Comparison of ENCODE assay signal across 3 fruit fly cellular contexts in the genomic region with DNA sequence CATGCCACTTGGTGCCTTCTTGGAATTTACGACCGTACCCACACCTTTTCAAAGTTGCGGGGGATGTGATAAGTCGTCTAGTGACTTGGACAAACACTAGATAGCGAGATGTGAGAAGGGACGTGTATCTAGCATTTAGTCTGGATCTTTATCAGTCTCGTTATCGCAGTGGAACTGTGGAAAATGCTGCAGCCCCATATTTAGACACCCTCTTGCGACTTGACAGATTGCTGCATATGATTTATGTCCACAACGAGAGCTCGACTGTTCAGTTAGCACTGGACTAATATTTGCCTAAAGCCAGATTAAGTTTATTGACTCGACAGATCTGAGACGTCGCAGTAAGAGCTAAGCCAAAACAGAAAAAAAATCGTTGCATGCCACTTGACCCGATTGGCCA.
TF ChIP-seq lines count a peak whose summit lies in the region.

No protein-coding gene starts in this region.

- TF ChIP-seq CTCF in whole organism, embryonic (GFP tag; optimal IDR thresholded peaks at IDR 0.05; lab: Kevin White, UChicago), result no peak

TF ChIP-seq in whole organism, adult, 20 proteins besides CTCF, POLR2A, EP300 and RAD21:
- TF ChIP-seq cic (GFP tag; optimal IDR thresholded peaks at IDR 0.05; lab: Kevin White, UChicago), result peak; percentile 56
- TF ChIP-seq CG7045 (GFP tag; optimal IDR thresholded peaks at IDR 0.05; lab: Kevin White, UChicago), result peak; percentile 28
- TF ChIP-seq Clk (GFP tag; optimal IDR thresholded peaks at IDR 0.05; lab: Kevin White, UChicago), result no peak
- no peak for TF ChIP-seq tj (GFP tag; optimal IDR thresholded peaks at IDR 0.05; lab: Kevin White, UChicago)
- TF ChIP-seq CG14711 (tag; optimal IDR thresholded peaks at IDR 0.05; lab: Kevin White, UChicago), result peak; percentile 7
- TF ChIP-seq pad (GFP tag; optimal IDR thresholded peaks at IDR 0.05; lab: Kevin White, UChicago), result peak; percentile 21
- TF ChIP-seq CG12768 (GFP tag; optimal IDR thresholded peaks at IDR 0.05; lab: Kevin White, UChicago), result peak; percentile 45
- no peak for TF ChIP-seq CG33017 (tag; optimal IDR thresholded peaks at IDR 0.05; lab: Kevin White, UChicago)

TF ChIP-seq in whole organism, embryonic, 481 proteins besides CTCF, POLR2A, EP300 and RAD21 (continues in another document):
- no peak for TF ChIP-seq YL-1 (GFP tag; optimal IDR thresholded peaks at IDR 0.05; lab: Kevin White, UChicago)
- TF ChIP-seq Sry-β (GFP tag; optimal IDR thresholded peaks at IDR 0.05; lab: Kevin White, UChicago), result peak; percentile 3
- TF ChIP-seq CG1233 (GFP tag; optimal IDR thresholded peaks at IDR 0.05; lab: Kevin White, UChicago), result peak; percentile 62
- TF ChIP-seq CG8359 (GFP tag; optimal IDR thresholded peaks at IDR 0.05; lab: Kevin White, UChicago; ENCODE audit: borderline replicate concordance), result peak; percentile 23
- TF ChIP-seq Ets65A (GFP tag; lab: Kevin White, UChicago), result no peak
- TF ChIP-seq otp (GFP tag; IDR thresholded peaks at IDR 0.05; lab: Robert Waterston, UW), result peak; percentile 42; the same call in 1 of the 3 replicates
- no peak for TF ChIP-seq CG6854 (GFP tag; optimal IDR thresholded peaks at IDR 0.05; lab: Kevin White, UChicago)
- no peak for TF ChIP-seq cas (GFP tag; IDR thresholded peaks at IDR 0.05; lab: Robert Waterston, UW)
- peak; percentile 52 for TF ChIP-seq CG18599 (GFP tag; optimal IDR thresholded peaks at IDR 0.05; lab: Kevin White, UChicago)
- TF ChIP-seq HmgD (GFP tag; optimal IDR thresholded peaks at IDR 0.05; lab: Kevin White, UChicago), result no peak
- peak; percentile 81 for TF ChIP-seq Med (GFP tag; lab: Kevin White, UChicago)
- no peak for TF ChIP-seq eyg (GFP tag; optimal IDR thresholded peaks at IDR 0.05; lab: Kevin White, UChicago)
- TF ChIP-seq fd64A (GFP tag; optimal IDR thresholded peaks at IDR 0.05; lab: Kevin White, UChicago), result peak; percentile 82
- peak; percentile 22 for TF ChIP-seq scrt (GFP tag; optimal IDR thresholded peaks at IDR 0.05; lab: Kevin White, UChicago)
- no peak for TF ChIP-seq lola (GFP tag; optimal IDR thresholded peaks at IDR 0.05; lab: Kevin White, UChicago)
- TF ChIP-seq CG11695 (GFP tag; IDR thresholded peaks at IDR 0.05; lab: Robert Waterston, UW), result no peak
- no peak for TF ChIP-seq fru (optimal IDR thresholded peaks at IDR 0.05; lab: Kevin White, UChicago)
- TF ChIP-seq CG6272 (GFP tag; IDR thresholded peaks at IDR 0.05; lab: Robert Waterston, UW), result no peak
- no peak for TF ChIP-seq inv (GFP tag; IDR thresholded peaks at IDR 0.05; lab: Robert Waterston, UW; ENCODE audit: partially characterized antibody)
- peak; percentile 42 for TF ChIP-seq CG17912 (GFP tag; optimal IDR thresholded peaks at IDR 0.05; lab: Kevin White, UChicago)
- TF ChIP-seq Stat92E (GFP tag; optimal IDR thresholded peaks at IDR 0.05; lab: Kevin White, UChicago), result peak in 1 of 3 experiments; percentile 15
- peak; percentile 30 for TF ChIP-seq NC2β (GFP tag; optimal IDR thresholded peaks at IDR 0.05; lab: Kevin White, UChicago)
- TF ChIP-seq MTF-1 (GFP tag; optimal IDR thresholded peaks at IDR 0.05; lab: Kevin White, UChicago; ENCODE audit: borderline replicate concordance), result peak; percentile 57
- peak; percentile 21 for TF ChIP-seq CG17186 (GFP tag; optimal IDR thresholded peaks at IDR 0.05; lab: Kevin White, UChicago)
- TF ChIP-seq Awh (GFP tag; IDR thresholded peaks at IDR 0.05; lab: Robert Waterston, UW), result no peak
- peak; percentile 35 for TF ChIP-seq CG4328 (GFP tag; optimal IDR thresholded peaks at IDR 0.05; lab: Kevin White, UChicago)
- TF ChIP-seq CG3281 (GFP tag; optimal IDR thresholded peaks at IDR 0.05; lab: Kevin White, UChicago), result peak; percentile 13
- no peak for TF ChIP-seq fu2 (GFP tag; optimal IDR thresholded peaks at IDR 0.05; lab: Kevin White, UChicago)
- TF ChIP-seq HHEX (GFP tag; optimal IDR thresholded peaks at IDR 0.05; lab: Kevin White, UChicago), result peak; percentile 52
- peak; percentile 5 for TF ChIP-seq bcd (GFP tag; optimal IDR thresholded peaks at IDR 0.05; lab: Kevin White, UChicago)
- TF ChIP-seq CG33557 (GFP tag; optimal IDR thresholded peaks at IDR 0.05; lab: Kevin White, UChicago), result peak; percentile 21
- TF ChIP-seq CG2202 (tag; optimal IDR thresholded peaks at IDR 0.05; lab: Kevin White, UChicago), result peak; percentile 30
- TF ChIP-seq h (optimal IDR thresholded peaks at IDR 0.05; lab: Kevin White, UChicago), result no peak
- TF ChIP-seq oc (tag; optimal IDR thresholded peaks at IDR 0.05; lab: Kevin White, UChicago), result peak; percentile 72
- TF ChIP-seq CG13775 (GFP tag; optimal IDR thresholded peaks at IDR 0.05; lab: Kevin White, UChicago), result no peak
- TF ChIP-seq sisA (GFP tag; IDR thresholded peaks at IDR 0.05; lab: Robert Waterston, UW), result no peak
- TF ChIP-seq CG15011 (GFP tag; optimal IDR thresholded peaks at IDR 0.05; lab: Kevin White, UChicago), result peak; percentile 26
- TF ChIP-seq CG6765 (GFP tag; optimal IDR thresholded peaks at IDR 0.05; lab: Kevin White, UChicago), result peak; percentile 10
- TF ChIP-seq CG14710 (tag; optimal IDR thresholded peaks at IDR 0.05; lab: Kevin White, UChicago), result peak; percentile 31
- TF ChIP-seq so (GFP tag; IDR thresholded peaks at IDR 0.05; lab: Robert Waterston, UW), result 0 out of 3 replicates have a peak, but pooled peaks have one; percentile 13

TF ChIP-seq in whole organism, prepupa, 60 proteins besides CTCF, POLR2A, EP300 and RAD21:
- no peak for TF ChIP-seq Ets96B (tag; optimal IDR thresholded peaks at IDR 0.05; lab: Kevin White, UChicago)
- TF ChIP-seq CG6163 (GFP tag; IDR thresholded peaks at IDR 0.05; lab: Robert Waterston, UW), result no peak
- no peak for TF ChIP-seq fd59A (GFP tag; optimal IDR thresholded peaks at IDR 0.05; lab: Kevin White, UChicago)
- TF ChIP-seq ss (GFP tag; optimal IDR thresholded peaks at IDR 0.05; lab: Kevin White, UChicago), result peak in 1 of 2 experiments; percentile 6
- peak; percentile 84 for TF ChIP-seq fkh (GFP tag; optimal IDR thresholded peaks at IDR 0.05; lab: Kevin White, UChicago)
- TF ChIP-seq Sox14 (GFP tag; optimal IDR thresholded peaks at IDR 0.05; lab: Kevin White, UChicago), result no peak
- TF ChIP-seq CG16779 (tag; optimal IDR thresholded peaks at IDR 0.05; lab: Kevin White, UChicago), result no peak
- no peak for TF ChIP-seq Hr4 (GFP tag; optimal IDR thresholded peaks at IDR 0.05; lab: Kevin White, UChicago)
